Worm (Caenorhabditis elegans) whole organism, L4 larva: ENCODE measurements around the gene fah-1.

ENCODE experiments used
- D1046.2 ChIP-seq: fragments of 200-800 bp; sonication (Bioruptor generic); IDR thresholded peaks from 2 replicates; pipeline ENCODE4 v1.3.6; 2022; ENCODE audit warnings: missing genetic modification characterization, missing compliant biosample characterization
- R02D3.7 ChIP-seq: fragments of 150-350 bp; sonication (generic microtip); optimal IDR thresholded peaks from 3 replicates; lab custom pipeline; 2014; ENCODE audit warnings: missing biosample characterization, missing genetic modification characterization
- T26A8.4 ChIP-seq: fragments of 200-800 bp; sonication (Bioruptor generic); IDR thresholded peaks from 2 replicates; pipeline ENCODE4 v1.3.6; 2022; ENCODE audit warnings: missing genetic modification characterization, missing compliant biosample characterization
- aha-1 ChIP-seq: fragments of 150-350 bp; peaks from one replicate; lab custom pipeline; 2014; ENCODE audit warnings: missing biosample characterization, missing genetic modification characterization
- aly-2 ChIP-seq: sonication (generic microtip); optimal IDR thresholded peaks from 2 replicates; lab custom pipeline; 2018; ENCODE audit warnings: missing biosample characterization, missing genetic modification characterization
- ama-1 ChIP-seq: fragments of 150-350 bp; optimal IDR thresholded peaks from 2 replicates; lab custom pipeline; 2014; ENCODE audit warnings: inconsistent platforms, mixed read lengths
- attf-4 ChIP-seq: sonication (generic microtip); optimal IDR thresholded peaks from 3 replicates; lab custom pipeline; 2017; ENCODE audit warnings: missing biosample characterization, missing genetic modification characterization
- ceh-32 ChIP-seq: sonication (generic microtip); optimal IDR thresholded peaks from 2 replicates; lab custom pipeline; 2016; ENCODE audit warnings: mild to moderate bottlenecking, missing genetic modification characterization, missing compliant biosample characterization; ENCODE audit not compliant: poor library complexity
- daf-8 ChIP-seq: fragments of 200-800 bp; sonication (Bioruptor generic); IDR thresholded peaks from 2 replicates; pipeline ENCODE4 v1.3.6; 2022; ENCODE audit warnings: missing genetic modification characterization, missing compliant biosample characterization
- dmd-6 ChIP-seq: fragments of 200-800 bp; sonication (Bioruptor generic); IDR thresholded peaks from 2 replicates; pipeline ENCODE4 v1.3.6; 2022; ENCODE audit warnings: missing genetic modification reagents, missing genetic modification characterization, missing compliant biosample characterization
- dpl-1 ChIP-seq: fragments of 150-350 bp; optimal IDR thresholded peaks from 2 replicates; lab custom pipeline; 2014; ENCODE audit warnings: missing biosample characterization, missing genetic modification reagents, missing genetic modification characterization
- dve-1 ChIP-seq: sonication (generic microtip); optimal IDR thresholded peaks from 2 replicates; lab custom pipeline; 2017; ENCODE audit warnings: antibody characterized with exemption, mild to moderate bottlenecking, missing genetic modification characterization, missing compliant biosample characterization; ENCODE audit not compliant: insufficient read depth
- egl-27 ChIP-seq: sonication (generic microtip); optimal IDR thresholded peaks from 3 replicates; lab custom pipeline; 2017; ENCODE audit warnings: missing biosample characterization, missing genetic modification reagents, missing genetic modification characterization
- fos-1 ChIP-seq: fragments of 150-350 bp; optimal IDR thresholded peaks from 2 replicates; lab custom pipeline; 2014; ENCODE audit warnings: missing biosample characterization, missing genetic modification characterization
- hlh-11 ChIP-seq: fragments of 200-800 bp; sonication (Bioruptor generic); optimal IDR thresholded peaks from 2 replicates; lab custom pipeline; 2018; ENCODE audit warnings: mild to moderate bottlenecking, missing genetic modification characterization, missing compliant biosample characterization
- jun-1 ChIP-seq: fragments of 150-350 bp; optimal IDR thresholded peaks from 2 replicates; lab custom pipeline; 2014; ENCODE audit warnings: missing biosample characterization, missing genetic modification reagents, missing genetic modification characterization
- lin-29 ChIP-seq: fragments of 200-800 bp; sonication (Bioruptor generic); IDR thresholded peaks from 2 replicates; pipeline ENCODE4 v1.3.6; 2022; ENCODE audit warnings: missing genetic modification reagents, missing genetic modification characterization, missing compliant biosample characterization
- lir-3 ChIP-seq: sonication (generic microtip); optimal IDR thresholded peaks from 2 replicates; lab custom pipeline; 2016; ENCODE audit warnings: mild to moderate bottlenecking, missing genetic modification characterization, missing compliant biosample characterization
- mxl-3 ChIP-seq: fragments of 200-800 bp; sonication (Bioruptor generic); optimal IDR thresholded peaks from 2 replicates; lab custom pipeline; 2018; ENCODE audit warnings: mild to moderate bottlenecking, missing genetic modification characterization, missing compliant biosample characterization
- nhr-25 ChIP-seq: sonication (generic microtip); optimal IDR thresholded peaks from 2 replicates; lab custom pipeline; 2017; ENCODE audit warnings: missing genetic modification characterization, mild to moderate bottlenecking, missing compliant biosample characterization, antibody characterized with exemption, moderate library complexity, borderline replicate concordance; ENCODE audit not compliant: insufficient read depth
- nhr-28 ChIP-seq: fragments of 150-350 bp; optimal IDR thresholded peaks from 2 replicates; lab custom pipeline; 2014; ENCODE audit warnings: missing biosample characterization, missing genetic modification characterization
- nhr-48 ChIP-seq: sonication (generic microtip); optimal IDR thresholded peaks from 2 replicates; lab custom pipeline; 2016; ENCODE audit warnings: mild to moderate bottlenecking, missing genetic modification characterization, missing compliant biosample characterization
- nhr-76 ChIP-seq: fragments of 150-350 bp; optimal IDR thresholded peaks from 2 replicates; lab custom pipeline; 2014; ENCODE audit warnings: missing biosample characterization, missing genetic modification characterization
- nhr-77 ChIP-seq: fragments of 150-350 bp; optimal IDR thresholded peaks from 2 replicates; lab custom pipeline; 2014; ENCODE audit warnings: missing biosample characterization, missing genetic modification characterization
- php-3 ChIP-seq: fragments of 200-800 bp; sonication (Bioruptor generic); IDR thresholded peaks from 2 replicates; pipeline ENCODE4 v1.3.6; 2022; ENCODE audit warnings: missing genetic modification reagents, missing genetic modification characterization, missing compliant biosample characterization
- pqm-1 ChIP-seq: sonication (generic microtip); optimal IDR thresholded peaks from 2 replicates; lab custom pipeline; 2017; ENCODE audit warnings: missing biosample characterization, missing genetic modification characterization
- snpc-1.2 ChIP-seq: fragments of 200-800 bp; sonication (Bioruptor generic); IDR thresholded peaks from 2 replicates; pipeline ENCODE4 v1.3.6; 2022; ENCODE audit warnings: missing genetic modification reagents, missing genetic modification characterization, missing compliant biosample characterization
- spr-3 ChIP-seq: fragments of 200-800 bp; sonication (Bioruptor generic); optimal IDR thresholded peaks from 2 replicates; lab custom pipeline; 2018; ENCODE audit warnings: mild to moderate bottlenecking, missing genetic modification characterization, missing compliant biosample characterization
- tag-97 ChIP-seq: fragments of 200-800 bp; sonication (Bioruptor generic); IDR thresholded peaks from 2 replicates; pipeline ENCODE4 v1.3.6; 2022; ENCODE audit warnings: missing genetic modification characterization, missing compliant biosample characterization
- tra-1 ChIP-seq: fragments of 200-800 bp; sonication (Bioruptor generic); IDR thresholded peaks from 2 replicates; pipeline ENCODE4 v1.3.6; 2022; ENCODE audit warnings: missing genetic modification reagents, missing genetic modification characterization, missing compliant biosample characterization
- unc-39 ChIP-seq: sonication (generic microtip); optimal IDR thresholded peaks from 2 replicates; lab custom pipeline; 2017; ENCODE audit warnings: missing biosample characterization, missing genetic modification characterization
- unc-62 ChIP-seq, 3 experiments: fragments of 150-350 bp in 1 of 3; sonication (generic microtip); optimal IDR thresholded peaks in 2 of 3; peaks in 1 of 3; 1 replicate in 1 of 3; 2 replicates in 2 of 3; lab custom pipeline; 2014 to 2017; ENCODE audit warnings: missing biosample characterization in 3 of 3, missing genetic modification characterization in 3 of 3, missing genetic modification reagents in 3 of 3, missing genotype in 1 of 3
- zfp-2 ChIP-seq: sonication (generic microtip); optimal IDR thresholded peaks from 2 replicates; lab custom pipeline; 2016; ENCODE audit warnings: mild to moderate bottlenecking, missing genetic modification characterization, missing compliant biosample characterization
- zfp-3 ChIP-seq: fragments of 200-800 bp; sonication (Bioruptor generic); conservative IDR thresholded peaks from 2 replicates; pipeline ENCODE4 v1.3.6; 2022; ENCODE audit warnings: missing genetic modification reagents, missing genetic modification characterization, missing compliant biosample characterization
- ztf-11 ChIP-seq: fragments of 150-350 bp; optimal IDR thresholded peaks from 2 replicates; lab custom pipeline; 2014; ENCODE audit warnings: missing biosample characterization, missing genetic modification characterization

fah-1 gene

DNA sequence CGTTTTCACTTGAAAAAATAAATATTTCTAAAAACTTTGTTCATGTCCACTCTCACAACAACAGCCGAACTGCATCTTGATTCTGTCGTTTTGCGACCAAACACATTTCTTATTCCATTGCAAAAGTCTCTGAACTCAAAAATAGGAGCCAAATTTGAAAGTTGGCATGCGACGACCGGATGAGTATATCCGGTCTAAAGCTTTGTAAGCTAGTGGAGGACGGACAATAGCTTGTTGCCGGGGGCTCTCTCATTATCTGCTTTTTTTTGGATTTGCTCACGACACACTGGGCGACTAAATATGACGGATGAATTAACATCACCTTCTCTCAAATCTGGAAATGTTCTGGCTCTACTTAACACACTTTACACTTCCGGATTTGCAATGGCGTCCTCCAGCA is 13.0 kb upstream of the fah-1 start, which contains the start of gene K04E7.1:
Gene K04E7.1 (plus strand): TSS at position 301 of the 400 bp plus-strand sequence.
- TF ChIP-seq D1046.2 (GFP tag; lab: Robert Waterston, UW) (no peak), aha-1 (tag; lab: Kevin White, UChicago) (peak; percentile 54)

ce11 chrX:6460123-6460522 is 11.4 kb upstream of the fah-1 start:
- no peak for TF ChIP-seq zfp-3 (GFP tag; lab: Robert Waterston, UW)
- peak; percentile 30 for TF ChIP-seq nhr-28 (tag; lab: Kevin White, UChicago)
- no peak for TF ChIP-seq jun-1 (tag; lab: Kevin White, UChicago)
- TF ChIP-seq mxl-3 (GFP tag; lab: Kevin White, UChicago) = no peak
- TF ChIP-seq hlh-11 (tag; lab: Kevin White, UChicago) = no peak
- no peak for TF ChIP-seq unc-39 (tag; lab: Kevin White, UChicago)
- TF ChIP-seq nhr-77 (tag; lab: Kevin White, UChicago) = peak; percentile 24
- peak; percentile 43 for TF ChIP-seq dmd-6 (GFP tag; lab: Robert Waterston, UW)
- no peak for TF ChIP-seq zfp-2 (tag; lab: Kevin White, UChicago)
- peak; percentile 27 for TF ChIP-seq pqm-1 (tag; lab: Kevin White, UChicago)
- TF ChIP-seq dve-1 (tag; lab: Kevin White, UChicago) = peak; percentile 21
- no peak for TF ChIP-seq nhr-76
- no peak for TF ChIP-seq ama-1 (lab: Kevin White, UChicago)

DNA sequence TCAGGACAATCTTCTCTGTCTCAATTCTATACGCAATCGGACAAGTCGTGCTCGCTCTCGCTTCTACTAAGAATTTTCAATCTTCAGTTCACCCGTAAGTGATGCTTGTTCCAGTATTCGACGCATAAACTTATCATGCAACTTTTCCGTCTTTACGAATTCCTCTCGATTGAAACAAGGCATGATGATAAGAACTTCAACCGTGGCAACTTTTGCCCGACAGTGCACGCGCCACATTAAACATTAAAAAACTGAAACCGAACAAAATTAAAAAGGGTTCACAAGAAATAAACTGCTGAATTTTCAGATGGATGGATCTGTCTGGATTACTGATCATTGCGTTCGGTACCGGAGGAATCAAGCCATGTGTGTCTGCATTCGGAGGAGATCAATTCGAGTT is 9.8 kb upstream of the fah-1 start:
- TF ChIP-seq pqm-1 (tag; lab: Kevin White, UChicago) = peak; percentile 57
- no peak for TF ChIP-seq jun-1 (tag; lab: Kevin White, UChicago)

DNA sequence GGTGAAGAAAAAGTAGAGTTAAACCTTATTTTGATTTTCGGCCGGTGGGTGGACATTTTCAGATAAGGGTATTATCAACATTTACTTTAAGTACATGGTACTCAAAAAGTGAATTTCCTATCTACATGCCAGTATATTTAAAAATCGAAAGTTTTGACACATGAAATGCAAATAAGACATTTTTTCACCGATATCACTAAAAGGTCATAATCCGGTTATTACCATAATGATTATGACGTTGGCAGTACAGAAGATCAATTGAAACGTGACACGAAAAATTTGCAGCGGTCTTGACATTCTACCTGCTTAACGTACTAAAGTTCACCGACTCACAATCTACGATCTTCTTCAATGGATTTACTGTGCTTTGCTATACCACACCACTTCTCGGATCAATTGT is 9.3 kb upstream of the fah-1 start:
- peak; percentile 0 for TF ChIP-seq nhr-77 (tag; lab: Kevin White, UChicago)
- TF ChIP-seq ztf-11 = no peak
- TF ChIP-seq tag-97 (GFP tag; lab: Robert Waterston, UW) = no peak
- TF ChIP-seq nhr-25 (tag; lab: Kevin White, UChicago) = no peak
- TF ChIP-seq spr-3 = no peak
- no peak for TF ChIP-seq fos-1 (tag; lab: Kevin White, UChicago)
- no peak for TF ChIP-seq lir-3
- TF ChIP-seq daf-8 (GFP tag; lab: Robert Waterston, UW) = no peak
- peak; percentile 69 for TF ChIP-seq dmd-6 (GFP tag; lab: Robert Waterston, UW)
- no peak for TF ChIP-seq lin-29 (GFP tag; lab: Robert Waterston, UW)
- TF ChIP-seq T26A8.4 = no peak
- TF ChIP-seq attf-4 (tag; lab: Kevin White, UChicago) = no peak
- TF ChIP-seq R02D3.7 (tag; lab: Kevin White, UChicago) = no peak
- TF ChIP-seq unc-39 (tag; lab: Kevin White, UChicago) = no peak
- TF ChIP-seq nhr-48 = peak; percentile 30
- no peak for TF ChIP-seq D1046.2 (GFP tag; lab: Robert Waterston, UW)
- TF ChIP-seq tra-1 (GFP tag; lab: Robert Waterston, UW) = peak; percentile 58; the same call in 1 of the 2 replicates
- no peak for TF ChIP-seq egl-27 (tag; lab: Kevin White, UChicago)
- TF ChIP-seq aha-1 (tag; lab: Kevin White, UChicago) = no peak
- TF ChIP-seq php-3 (GFP tag; lab: Robert Waterston, UW) = no peak
- no peak for TF ChIP-seq dpl-1 (GFP tag; lab: Kevin White, UChicago)
- TF ChIP-seq ceh-32 (tag; lab: Kevin White, UChicago) = no peak
- TF ChIP-seq aly-2 (tag; lab: Kevin White, UChicago) = no peak
- peak; percentile 41 for TF ChIP-seq dve-1 (tag; lab: Kevin White, UChicago)
- TF ChIP-seq snpc-1.2 = no peak
- peak; percentile 15 to 17 for TF ChIP-seq unc-62 (GFP tag; optimal IDR thresholded peaks at IDR 0.05 in 1 of 2; lab: Kevin White, UChicago)
- TF ChIP-seq unc-62 (tag; optimal IDR thresholded peaks at IDR 0.05; lab: Kevin White, UChicago) = no peak
- TF ChIP-seq, all 104 proteins: peak for 6
